Fruit fly (Drosophila melanogaster) whole organism: Measurements from ENCODE around the gene Zmynd8.

Source experiments
- CG8478 ChIP-seq: fragments of >200 bp; optimal IDR thresholded peaks from 2 replicates; lab custom pipeline; 2018; ENCODE audit warnings: inconsistent platforms
- Dll ChIP-seq: fragments of >200 bp; optimal IDR thresholded peaks from 2 replicates; lab custom pipeline; 2017
- EcR ChIP-seq, 2 experiments: fragments of >200 bp; optimal IDR thresholded peaks; 2 replicates each; lab custom pipeline; 2017; ENCODE audit warnings: missing biosample characterization in 2 of 2, missing genetic modification characterization in 2 of 2, missing genetic modification reagents in 2 of 2
- pan ChIP-seq: fragments of >200 bp; optimal IDR thresholded peaks from 2 replicates; lab custom pipeline; 2017
- psq ChIP-seq: fragments of >200 bp; optimal IDR thresholded peaks from 2 replicates; lab custom pipeline; 2017
- usp ChIP-seq: fragments of >200 bp; optimal IDR thresholded peaks from 2 replicates; lab custom pipeline; 2017; ENCODE audit warnings: missing biosample characterization, missing genetic modification characterization, mixed read lengths

Gene Zmynd8

DNA sequence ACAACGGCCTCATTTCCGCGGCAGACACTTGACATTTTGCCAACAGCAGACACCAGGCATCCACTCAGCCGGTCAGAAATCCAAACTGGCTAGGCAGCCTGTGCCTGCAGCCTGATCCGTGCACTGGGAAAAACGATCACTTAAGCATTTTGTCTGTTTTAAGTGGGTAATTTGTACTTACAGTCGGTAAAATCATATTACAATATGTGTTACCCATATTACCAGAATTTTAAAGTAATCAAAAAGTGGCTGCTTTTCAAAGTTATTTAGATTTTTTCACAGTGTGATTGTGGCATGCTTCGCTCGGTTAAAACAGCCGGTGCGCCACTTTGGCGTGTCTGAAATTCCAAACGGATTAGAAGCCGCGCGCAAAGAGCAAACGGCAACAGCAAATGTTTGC, 11.5 kb downstream of the Zmynd8 start:
- TF ChIP-seq pan (no peak), CG8478 (no peak), psq (no peak), usp (GFP tag; lab: Kevin White, UChicago) (no peak), EcR (GFP tag; optimal IDR thresholded peaks at IDR 0.05; lab: Kevin White, UChicago) (no peak), Dll (lab: Kevin White, UChicago) (no peak)

DNA sequence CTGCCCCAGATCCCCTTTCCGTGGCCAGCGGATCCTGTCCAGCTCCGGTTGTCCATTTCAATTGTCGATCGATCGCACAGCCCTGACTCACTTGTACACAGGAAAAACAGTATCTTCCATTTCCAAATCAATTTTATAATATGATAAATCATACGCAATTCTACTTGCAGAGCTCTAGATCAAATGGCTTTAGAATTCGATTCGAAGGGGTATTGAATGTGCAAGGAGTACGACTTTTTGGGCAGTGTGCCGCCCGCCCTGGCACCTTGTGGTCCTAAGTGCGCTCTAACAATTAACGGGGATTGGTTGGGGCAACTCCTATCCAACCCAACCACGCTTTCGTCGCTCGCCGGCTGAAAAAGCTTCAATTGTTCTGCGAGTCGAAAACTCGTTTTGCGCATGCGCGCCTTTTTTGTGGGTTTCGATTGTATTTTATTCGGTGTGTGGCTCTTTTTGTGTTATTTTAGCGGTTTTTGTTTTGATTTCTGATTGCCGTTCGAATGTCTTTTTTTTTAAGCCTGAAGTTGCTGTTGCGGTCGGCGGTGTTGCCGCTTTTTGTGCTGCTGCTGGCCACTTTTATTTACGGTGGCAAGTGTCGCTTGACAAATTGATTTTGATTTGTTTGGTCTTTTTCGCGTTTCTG, 13.0 kb downstream of the Zmynd8 start:
- TF ChIP-seq usp (GFP tag; lab: Kevin White, UChicago) (no peak), CG8478 (no peak), pan (no peak), psq (no peak), Dll (lab: Kevin White, UChicago) (no peak), EcR (GFP tag; optimal IDR thresholded peaks at IDR 0.05; lab: Kevin White, UChicago) (no peak)

DNA sequence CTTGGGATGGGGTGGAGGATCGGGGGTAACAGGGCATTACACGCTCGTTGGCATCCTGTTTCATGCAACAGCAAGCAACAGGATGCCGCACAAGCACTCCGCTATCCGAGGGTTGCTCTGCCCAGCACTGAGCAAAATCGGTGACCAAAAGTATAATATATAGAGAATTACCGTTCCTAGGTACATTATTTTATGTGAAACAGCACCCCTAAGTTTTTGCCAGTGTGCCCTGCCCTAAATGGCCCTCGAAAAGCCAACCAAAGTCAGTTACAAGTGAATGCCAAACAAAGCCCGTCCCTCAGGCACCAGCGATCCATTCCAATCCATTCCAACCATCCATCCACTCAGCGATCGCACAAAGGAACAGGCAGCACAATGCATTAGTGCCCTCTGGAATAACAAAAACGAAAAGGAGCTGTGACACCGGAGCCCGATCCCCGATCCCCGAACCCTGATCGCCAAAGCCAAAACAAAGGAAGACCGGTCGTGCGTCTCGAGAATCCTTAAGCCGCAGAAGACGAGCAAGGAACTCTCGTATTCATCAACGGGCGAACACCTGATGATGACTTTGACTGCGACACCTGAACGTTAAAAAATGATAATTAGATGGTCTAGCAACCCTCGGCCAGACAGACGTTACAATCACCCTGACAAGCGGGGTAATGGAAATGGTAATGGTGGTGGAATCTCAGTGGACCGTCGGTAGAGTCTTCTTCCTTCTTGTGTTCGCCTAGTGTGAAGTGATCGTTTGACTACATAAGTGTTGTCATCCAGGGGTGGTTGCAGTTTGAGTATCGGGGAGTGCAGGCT, 14.0 kb downstream of the Zmynd8 start:
- TF ChIP-seq usp (GFP tag; lab: Kevin White, UChicago), result no peak
- no peak for TF ChIP-seq EcR (GFP tag; optimal IDR thresholded peaks at IDR 0.05; lab: Kevin White, UChicago)
- TF ChIP-seq psq, result no peak
- no peak for TF ChIP-seq CG8478
- no peak for TF ChIP-seq Dll (lab: Kevin White, UChicago)
- no peak for TF ChIP-seq pan

DNA sequence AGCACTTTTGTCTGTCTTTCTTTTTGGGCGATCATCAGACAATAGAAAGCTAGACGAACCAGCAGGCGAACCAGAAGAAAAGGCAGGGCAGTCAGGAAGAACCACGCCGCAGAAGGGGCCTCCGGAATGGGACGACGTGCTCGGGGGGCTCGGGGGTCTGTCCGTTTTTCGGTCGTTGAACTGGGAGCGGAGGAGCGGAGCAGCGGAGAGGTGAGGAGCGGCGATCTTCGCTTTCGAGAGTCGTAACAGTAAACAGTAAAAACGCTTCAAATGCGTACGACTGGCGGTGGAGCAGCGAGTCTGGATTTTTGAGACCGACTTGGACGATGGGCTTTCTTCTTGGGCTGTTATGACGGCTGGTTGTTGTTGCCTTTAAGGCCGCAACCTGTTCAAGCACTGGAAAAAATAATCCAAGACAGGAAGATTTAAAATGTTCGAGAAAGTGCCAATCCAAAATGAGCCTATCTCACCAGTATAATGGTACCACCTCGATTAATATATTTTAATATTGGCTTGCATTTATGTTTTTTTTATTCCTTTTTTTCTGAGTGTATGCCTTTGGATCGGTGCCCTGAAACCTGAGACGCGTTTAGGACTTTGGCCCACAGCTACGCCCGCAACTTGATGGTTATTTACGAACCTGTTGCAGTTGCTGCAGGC, 17.6 kb downstream of the Zmynd8 start:
- TF ChIP-seq usp (GFP tag; lab: Kevin White, UChicago) (no peak), EcR (GFP tag; optimal IDR thresholded peaks at IDR 0.05; lab: Kevin White, UChicago) (peak; percentile 83 to 90)

DNA sequence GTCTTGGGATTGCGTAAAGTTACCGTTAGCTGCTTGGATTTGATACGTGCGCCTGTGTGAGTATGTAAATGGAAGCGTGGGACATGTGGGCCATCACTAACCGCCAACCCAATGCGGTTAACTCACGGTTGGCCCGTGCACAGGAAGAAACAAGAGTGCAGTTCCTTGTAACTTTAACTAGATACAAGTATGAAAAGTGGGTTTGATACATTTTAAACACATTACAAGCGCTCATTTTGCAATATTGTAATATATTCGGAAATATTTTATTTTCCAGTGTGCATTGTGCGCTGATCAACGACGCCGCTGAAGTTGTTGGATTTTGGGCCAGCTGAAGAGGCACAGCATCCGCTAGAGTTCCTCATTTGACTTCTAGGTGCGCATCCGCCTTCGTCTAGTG, 18.5 kb downstream of the Zmynd8 start:
- no peak for TF ChIP-seq usp (GFP tag; lab: Kevin White, UChicago)

DNA sequence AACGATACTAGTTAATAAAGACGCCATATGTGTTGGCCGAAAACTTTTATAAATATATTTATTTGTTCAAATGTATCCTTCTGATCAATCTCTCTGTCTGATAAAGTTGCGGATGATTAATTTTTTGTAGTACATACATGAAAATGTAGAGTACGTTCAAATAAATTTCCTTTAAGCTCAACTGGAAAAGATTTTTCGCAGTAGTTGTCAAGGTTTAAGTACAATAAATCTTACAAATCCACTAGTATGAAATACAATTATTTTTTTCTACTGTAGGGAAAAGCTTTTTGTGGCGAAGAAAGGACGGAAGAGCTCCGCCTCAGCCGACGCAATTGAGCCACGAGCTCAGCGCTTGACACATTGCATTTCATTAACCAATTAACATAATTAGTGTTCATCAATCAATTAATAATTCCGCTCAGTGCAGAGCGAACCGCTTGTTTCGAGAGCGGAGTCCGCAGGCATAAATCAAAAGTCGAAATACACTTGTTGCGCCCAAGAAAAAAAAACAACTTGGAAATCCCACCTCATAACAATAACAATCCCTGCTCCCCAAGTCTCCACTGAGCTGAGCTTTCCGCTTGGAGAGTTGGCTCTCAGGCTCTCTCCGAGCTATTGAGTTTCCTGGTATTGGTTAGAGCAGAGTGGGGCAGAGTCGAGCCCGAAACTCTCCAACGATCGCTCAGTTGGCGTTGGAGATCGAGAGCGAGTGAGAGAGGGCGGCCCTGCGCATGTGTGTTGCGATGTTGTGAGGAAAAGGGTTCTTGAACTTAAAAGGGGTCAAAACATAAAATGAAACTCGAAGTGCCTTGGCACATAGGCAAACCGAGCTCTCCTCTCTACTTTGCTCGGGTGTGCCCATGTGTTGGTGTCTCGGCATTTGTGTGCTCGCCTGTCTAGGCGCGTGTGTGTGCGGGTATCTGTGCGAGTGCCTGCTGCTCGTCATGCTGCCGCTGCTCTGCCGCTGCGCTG, 19.7 kb downstream of the Zmynd8 start:
- TF ChIP-seq psq (no peak), EcR (GFP tag; optimal IDR thresholded peaks at IDR 0.05; lab: Kevin White, UChicago) (peak in 1 of 2 experiments; percentile 90), Dll (lab: Kevin White, UChicago) (peak; percentile 90)

DNA sequence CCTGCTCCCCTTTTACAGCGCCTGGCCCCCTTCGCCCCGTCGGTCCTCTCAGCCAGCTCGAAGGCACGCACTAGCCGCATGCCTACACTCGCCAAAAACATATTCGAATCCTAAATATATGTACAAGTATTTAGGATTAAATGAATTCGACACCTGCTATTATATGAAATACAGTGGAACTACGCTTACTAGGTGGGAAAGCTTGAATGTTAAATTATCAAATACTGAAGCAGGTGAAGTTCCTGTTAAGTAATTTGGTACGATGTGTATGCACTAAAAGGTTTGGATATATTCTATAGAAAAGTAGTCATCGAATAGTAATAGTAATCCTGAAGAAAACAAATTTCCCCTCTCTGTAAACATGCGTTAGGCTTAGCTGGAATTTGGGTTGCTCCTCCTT, 20.5 kb downstream of the Zmynd8 start:
- no peak for TF ChIP-seq usp (GFP tag; lab: Kevin White, UChicago)
- TF ChIP-seq EcR (GFP tag; optimal IDR thresholded peaks at IDR 0.05; lab: Kevin White, UChicago), result no peak
- TF ChIP-seq CG8478, result no peak
- TF ChIP-seq Dll (lab: Kevin White, UChicago), result no peak
- TF ChIP-seq psq, result no peak
- TF ChIP-seq pan, result no peak

DNA sequence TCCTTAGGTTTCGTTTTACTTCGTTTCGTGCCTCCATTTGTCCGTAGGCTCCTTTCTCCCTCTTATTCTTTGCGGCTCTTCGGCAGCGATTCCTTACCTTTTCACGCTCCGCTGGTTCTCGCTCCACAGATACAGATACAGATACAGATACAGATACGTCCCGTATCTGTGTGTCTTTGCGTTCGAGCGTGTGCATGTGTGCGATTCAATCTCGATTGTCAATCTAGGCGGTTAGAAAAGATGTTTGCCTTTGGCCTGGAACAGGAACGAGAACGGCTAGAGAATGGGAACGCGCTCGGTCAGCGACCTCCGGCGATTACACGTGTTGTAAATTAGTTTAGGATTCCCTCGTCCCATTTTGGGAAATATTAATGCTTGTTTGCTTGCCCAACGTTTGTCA, 21.2 kb downstream of the Zmynd8 start:
- TF ChIP-seq EcR (GFP tag; optimal IDR thresholded peaks at IDR 0.05; lab: Kevin White, UChicago) (peak in 1 of 2 experiments; percentile 76), pan (no peak)

DNA sequence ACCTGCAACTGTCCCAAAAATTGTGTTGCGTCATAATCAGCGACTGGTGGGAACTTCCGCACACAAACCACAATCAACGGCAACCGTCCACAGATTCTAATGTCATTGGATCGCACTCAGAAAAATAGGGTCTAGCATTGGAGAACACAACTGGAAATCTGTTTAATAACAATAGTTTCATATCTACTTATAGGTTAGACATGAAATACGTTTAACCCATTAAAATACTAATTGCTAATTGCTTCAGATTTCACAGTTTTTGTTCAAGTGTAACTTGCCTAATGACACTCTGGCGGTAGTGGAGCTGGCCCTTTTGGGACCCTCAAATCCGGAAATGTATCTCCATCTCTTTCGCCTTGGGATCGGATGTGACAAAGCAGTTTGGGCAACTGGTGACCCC, 27.4 kb downstream of the Zmynd8 start:
- TF ChIP-seq CG8478 (no peak), EcR (GFP tag; optimal IDR thresholded peaks at IDR 0.05; lab: Kevin White, UChicago) (no peak), Dll (lab: Kevin White, UChicago) (no peak), usp (GFP tag; lab: Kevin White, UChicago) (no peak), psq (no peak), pan (no peak)

DNA sequence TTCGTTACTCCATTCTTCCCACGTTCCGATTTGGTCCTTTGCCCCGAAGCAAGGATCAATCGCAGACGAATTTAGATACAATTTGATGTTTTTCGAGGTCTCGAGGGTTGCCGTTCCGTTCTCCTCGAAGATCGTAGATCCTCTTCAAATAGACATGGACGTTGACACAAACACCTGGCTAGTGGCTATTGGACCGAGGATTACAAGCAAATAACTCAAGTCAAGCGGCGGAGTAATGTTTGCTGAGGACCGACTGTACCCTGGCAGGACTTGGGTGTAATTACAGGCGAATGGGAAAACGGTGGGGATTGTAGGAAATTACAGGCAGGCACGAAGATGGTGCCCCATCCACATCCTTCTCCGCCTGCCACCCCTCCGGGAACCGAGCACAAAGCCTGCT, 28.3 kb downstream of the Zmynd8 start:
- TF ChIP-seq pan, result no peak
- no peak for TF ChIP-seq Dll (lab: Kevin White, UChicago)
- no peak for TF ChIP-seq EcR (GFP tag; optimal IDR thresholded peaks at IDR 0.05; lab: Kevin White, UChicago)

DNA sequence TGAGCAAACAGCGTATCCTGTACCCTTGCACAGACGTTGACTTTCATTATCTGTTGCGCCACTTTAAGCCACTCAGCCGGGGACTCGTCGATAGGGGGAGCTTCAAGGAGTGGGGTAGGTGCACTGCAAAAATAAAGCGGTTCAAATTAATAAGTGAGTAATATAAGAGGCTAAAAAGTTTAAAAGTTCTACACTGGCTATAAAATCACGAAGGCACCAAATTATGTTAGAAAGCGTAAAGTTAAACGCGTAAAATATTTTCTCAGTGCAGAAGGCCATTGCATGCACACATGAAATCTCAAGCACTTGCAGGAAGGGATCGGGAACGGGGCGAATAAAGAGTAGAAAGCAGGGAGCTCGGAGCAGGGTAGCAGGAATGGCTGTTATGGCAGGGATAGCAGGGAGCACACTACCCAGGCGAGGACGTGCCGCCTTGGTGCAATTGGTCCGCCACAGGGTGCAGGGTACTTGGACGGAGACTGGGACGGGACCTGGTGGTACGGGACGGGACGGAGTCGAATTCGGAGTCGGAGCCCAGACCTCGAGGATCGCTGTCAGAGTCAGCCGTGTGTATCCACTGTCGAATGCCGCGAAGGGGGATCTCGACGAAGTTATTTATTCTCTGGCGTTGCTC, 29.0 kb downstream of the Zmynd8 start:
- TF ChIP-seq usp (GFP tag; lab: Kevin White, UChicago) (no peak), Dll (lab: Kevin White, UChicago) (no peak), pan (no peak), EcR (GFP tag; optimal IDR thresholded peaks at IDR 0.05; lab: Kevin White, UChicago) (no peak), CG8478 (no peak), psq (no peak)

DNA sequence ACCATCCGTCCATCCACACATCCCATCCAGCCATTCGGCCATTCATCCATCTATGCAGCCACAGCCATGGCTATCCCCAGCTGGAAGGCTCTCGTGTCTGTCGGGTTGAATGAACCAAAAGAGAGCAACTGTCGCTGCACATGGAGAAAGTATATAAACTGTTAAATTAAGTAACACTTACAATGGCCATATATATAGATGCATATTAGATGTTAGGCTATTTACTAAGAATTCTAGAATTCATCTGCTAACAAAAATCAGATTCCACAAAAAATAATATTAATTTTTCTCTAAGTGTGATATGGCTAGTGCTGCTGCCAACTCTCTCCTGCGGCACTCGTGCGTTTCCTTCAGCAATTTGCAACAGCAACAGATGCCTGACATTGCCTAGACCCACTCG, 30.9 kb downstream of the Zmynd8 start:
- TF ChIP-seq EcR (GFP tag; optimal IDR thresholded peaks at IDR 0.05; lab: Kevin White, UChicago) (peak in 1 of 2 experiments; percentile 94), usp (GFP tag; lab: Kevin White, UChicago) (no peak), psq (no peak)
